Worm (Caenorhabditis elegans) whole organism, young adult: ENCODE measurements around the gene K03H1.13.

Experiments used
- F10E7.11 ChIP-seq: sonication (generic microtip); optimal IDR thresholded peaks from 2 replicates; lab custom pipeline; 2017; ENCODE audit warnings: mild to moderate bottlenecking, missing genetic modification characterization, moderate library complexity, missing compliant biosample characterization
- F33H1.4 ChIP-seq: fragments of 200-800 bp; sonication (Bioruptor generic); IDR thresholded peaks from 2 replicates; pipeline ENCODE4 v1.3.6; 2022; ENCODE audit warnings: missing genetic modification reagents, missing genetic modification characterization, missing compliant biosample characterization
- F52B5.7 ChIP-seq: sonication (generic microtip); optimal IDR thresholded peaks from 2 replicates; lab custom pipeline; 2016; ENCODE audit warnings: mild to moderate bottlenecking, missing genetic modification characterization, missing compliant biosample characterization
- K11D2.4 ChIP-seq: fragments of 200-800 bp; sonication (Bioruptor generic); IDR thresholded peaks from 2 replicates; pipeline ENCODE4 v1.3.6; 2022; ENCODE audit warnings: missing genetic modification reagents, missing genetic modification characterization, missing compliant biosample characterization
- Y79H2A.3 ChIP-seq: fragments of 200-800 bp; sonication (Bioruptor generic); conservative IDR thresholded peaks from 2 replicates; pipeline ENCODE4 v1.3.6; 2022; ENCODE audit warnings: missing genetic modification reagents, missing genetic modification characterization, missing compliant biosample characterization
- akir-1 ChIP-seq: fragments of 200-800 bp; sonication (Bioruptor generic); optimal IDR thresholded peaks from 2 replicates; lab custom pipeline; 2018; ENCODE audit warnings: mild to moderate bottlenecking, missing genetic modification characterization, moderate library complexity, missing compliant biosample characterization
- aptf-3 ChIP-seq: fragments of 200-800 bp; sonication (Bioruptor generic); IDR thresholded peaks from 2 replicates; pipeline ENCODE4 v1.3.6; 2022; ENCODE audit warnings: missing genetic modification characterization, missing compliant biosample characterization
- attf-5 ChIP-seq: fragments of 200-800 bp; sonication (Bioruptor generic); optimal IDR thresholded peaks from 2 replicates; lab custom pipeline; 2018; ENCODE audit warnings: mild to moderate bottlenecking, missing genetic modification characterization, missing compliant biosample characterization
- cebp-1 ChIP-seq, 2 experiments: fragments of 200-800 bp in 1 of 2; sonication (Bioruptor generic) in 1 of 2; sonication (generic microtip) in 1 of 2; IDR thresholded peaks in 1 of 2; optimal IDR thresholded peaks in 1 of 2; 2 replicates each; pipeline versions ENCODE4 v1.3.6 to Lab custom; 2017 to 2022; ENCODE audit warnings: missing compliant biosample characterization in 2 of 2, missing genetic modification characterization in 2 of 2, mild to moderate bottlenecking in 1 of 2, missing genetic modification reagents in 1 of 2, moderate library complexity in 1 of 2
- ceh-100 ChIP-seq: fragments of 200-800 bp; sonication (Bioruptor generic); IDR thresholded peaks from 2 replicates; pipeline ENCODE4 v1.3.6; 2022; ENCODE audit warnings: missing genetic modification reagents, missing genetic modification characterization, missing compliant biosample characterization
- ceh-27 ChIP-seq: fragments of 200-800 bp; sonication (Bioruptor generic); optimal IDR thresholded peaks from 2 replicates; lab custom pipeline; 2018; ENCODE audit warnings: mild to moderate bottlenecking, missing genetic modification characterization, moderate library complexity, missing compliant biosample characterization
- ceh-40 ChIP-seq: fragments of 200-800 bp; sonication (Bioruptor generic); IDR thresholded peaks from 2 replicates; pipeline ENCODE4 v1.3.6; 2022; ENCODE audit warnings: missing genetic modification characterization, missing compliant biosample characterization
- chd-7 ChIP-seq: sonication (generic microtip); optimal IDR thresholded peaks from 2 replicates; lab custom pipeline; 2016; ENCODE audit warnings: mild to moderate bottlenecking, missing genetic modification characterization, moderate library complexity, missing compliant biosample characterization
- dox-1 ChIP-seq: fragments of 200-800 bp; sonication (Bioruptor generic); IDR thresholded peaks from 2 replicates; pipeline ENCODE4 v1.3.6; 2022; ENCODE audit warnings: missing genetic modification reagents, missing genetic modification characterization, missing compliant biosample characterization
- egrh-3 ChIP-seq: fragments of 200-800 bp; sonication (Bioruptor generic); IDR thresholded peaks from 2 replicates; pipeline ENCODE4 v1.3.6; 2022; ENCODE audit warnings: missing genetic modification reagents, missing genetic modification characterization, missing compliant biosample characterization
- ets-4 ChIP-seq: fragments of 200-800 bp; sonication (Bioruptor generic); optimal IDR thresholded peaks from 2 replicates; lab custom pipeline; 2018; ENCODE audit warnings: mild to moderate bottlenecking, missing genetic modification characterization, missing compliant biosample characterization
- hlh-26 ChIP-seq: fragments of 200-800 bp; sonication (Bioruptor generic); conservative IDR thresholded peaks from 2 replicates; pipeline ENCODE4 v1.3.6; 2022; ENCODE audit warnings: missing genetic modification reagents, missing genetic modification characterization, missing compliant biosample characterization
- hmg-1.2 ChIP-seq: fragments of 200-800 bp; sonication (Bioruptor generic); IDR thresholded peaks from 2 replicates; pipeline ENCODE4 v1.3.6; 2022; ENCODE audit warnings: missing genetic modification reagents, missing genetic modification characterization, missing compliant biosample characterization
- hrde-1 ChIP-seq: sonication (generic microtip); optimal IDR thresholded peaks from 2 replicates; lab custom pipeline; 2016; ENCODE audit warnings: missing genetic modification characterization, mild to moderate bottlenecking, missing compliant biosample characterization, moderate library complexity, missing genotype, missing genetic modification reagents, borderline replicate concordance
- let-607 ChIP-seq, 2 experiments: fragments of 200-800 bp in 1 of 2; sonication (Bioruptor generic) in 1 of 2; sonication (generic microtip) in 1 of 2; optimal IDR thresholded peaks; 2 replicates each; lab custom pipeline; 2016 to 2018; ENCODE audit warnings: mild to moderate bottlenecking in 2 of 2, missing compliant biosample characterization in 2 of 2, missing genetic modification characterization in 2 of 2, moderate library complexity in 2 of 2, missing genotype in 1 of 2
- lin-40 ChIP-seq: sonication (generic microtip); optimal IDR thresholded peaks from 2 replicates; lab custom pipeline; 2016; ENCODE audit warnings: missing genetic modification characterization, mild to moderate bottlenecking, missing compliant biosample characterization, missing genotype, missing genetic modification reagents
- lin-54 ChIP-seq: fragments of 200-800 bp; sonication (Bioruptor generic); optimal IDR thresholded peaks from 2 replicates; lab custom pipeline; 2018; ENCODE audit warnings: mild to moderate bottlenecking, missing genetic modification characterization, missing compliant biosample characterization
- madf-10 ChIP-seq: sonication (generic microtip); optimal IDR thresholded peaks from 2 replicates; lab custom pipeline; 2016; ENCODE audit warnings: mild to moderate bottlenecking, missing genetic modification characterization, missing compliant biosample characterization
- mes-4 ChIP-seq: sonication (generic microtip); optimal IDR thresholded peaks from 2 replicates; lab custom pipeline; 2016; ENCODE audit warnings: missing genotype, missing genetic modification characterization, missing compliant biosample characterization
- mxl-1 ChIP-seq: sonication (generic microtip); optimal IDR thresholded peaks from 2 replicates; lab custom pipeline; 2016; ENCODE audit warnings: missing genetic modification characterization, missing compliant biosample characterization
- nfya-1 ChIP-seq: sonication (generic microtip); optimal IDR thresholded peaks from 2 replicates; lab custom pipeline; 2017; ENCODE audit warnings: antibody characterized with exemption, missing compliant biosample characterization, missing genetic modification characterization, borderline replicate concordance; ENCODE audit not compliant: insufficient read depth
- nhr-27 ChIP-seq: fragments of 200-800 bp; sonication (Bioruptor generic); optimal IDR thresholded peaks from 2 replicates; lab custom pipeline; 2018; ENCODE audit warnings: mild to moderate bottlenecking, missing genetic modification characterization, moderate library complexity, missing compliant biosample characterization
- nhr-80 ChIP-seq: sonication (generic microtip); optimal IDR thresholded peaks from 2 replicates; lab custom pipeline; 2016; ENCODE audit warnings: missing genetic modification characterization, missing compliant biosample characterization
- pbrm-1 ChIP-seq: fragments of 200-800 bp; sonication (Bioruptor generic); IDR thresholded peaks from 2 replicates; pipeline ENCODE4 v1.3.6; 2022; ENCODE audit warnings: missing genetic modification reagents, missing genetic modification characterization, missing compliant biosample characterization
- rcor-1 ChIP-seq: fragments of 200-800 bp; sonication (Bioruptor generic); IDR thresholded peaks from 2 replicates; pipeline ENCODE4 v1.3.6; 2022; ENCODE audit warnings: missing genetic modification reagents, missing genetic modification characterization, missing compliant biosample characterization
- rpc-1 ChIP-seq, 2 experiments: fragments of 150-350 bp in 1 of 2; sonication (generic microtip) in 1 of 2; optimal IDR thresholded peaks; 2 replicates each; lab custom pipeline; 2014 to 2018; ENCODE audit warnings: missing biosample characterization in 1 of 2, missing genetic modification characterization in 1 of 2, missing genetic modification reagents in 1 of 2, missing genotype in 1 of 2
- snpc-1.3 ChIP-seq: sonication (generic microtip); optimal IDR thresholded peaks from 2 replicates; lab custom pipeline; 2017; ENCODE audit warnings: missing genetic modification characterization, mild to moderate bottlenecking, missing compliant biosample characterization, antibody characterized with exemption, moderate library complexity, missing genotype, missing genetic modification reagents; ENCODE audit not compliant: insufficient read depth
- snpc-3.4 ChIP-seq: sonication (generic microtip); optimal IDR thresholded peaks from 2 replicates; lab custom pipeline; 2017; ENCODE audit warnings: missing genetic modification characterization, mild to moderate bottlenecking, missing compliant biosample characterization, antibody characterized with exemption, moderate library complexity, missing genotype, missing genetic modification reagents
- sptf-2 ChIP-seq: fragments of 200-800 bp; sonication (Bioruptor generic); optimal IDR thresholded peaks from 2 replicates; lab custom pipeline; 2018; ENCODE audit warnings: mild to moderate bottlenecking, missing genetic modification characterization, missing compliant biosample characterization
- tlf-1 ChIP-seq: fragments of 200-800 bp; sonication (Bioruptor generic); optimal IDR thresholded peaks from 2 replicates; lab custom pipeline; 2018; ENCODE audit warnings: mild to moderate bottlenecking, missing genetic modification characterization, missing compliant biosample characterization
- unc-130 ChIP-seq: sonication (generic microtip); optimal IDR thresholded peaks from 2 replicates; lab custom pipeline; 2016; ENCODE audit warnings: missing genetic modification reagents, missing genetic modification characterization, missing compliant biosample characterization
- zim-3 ChIP-seq: sonication (generic microtip); optimal IDR thresholded peaks from 2 replicates; lab custom pipeline; 2017; ENCODE audit warnings: mild to moderate bottlenecking, missing genetic modification characterization, moderate library complexity, missing compliant biosample characterization
- ztf-18 ChIP-seq: sonication (generic microtip); optimal IDR thresholded peaks from 2 replicates; lab custom pipeline; 2016; ENCODE audit warnings: missing genotype, mild to moderate bottlenecking, missing genetic modification characterization, missing compliant biosample characterization
- ztf-28 ChIP-seq: fragments of 200-800 bp; sonication (Bioruptor generic); IDR thresholded peaks from 2 replicates; pipeline ENCODE4 v1.3.6; 2022; ENCODE audit warnings: missing genetic modification reagents, missing genetic modification characterization, missing compliant biosample characterization
- ztf-3 ChIP-seq: fragments of 200-800 bp; sonication (Bioruptor generic); optimal IDR thresholded peaks from 2 replicates; lab custom pipeline; 2018; ENCODE audit warnings: mild to moderate bottlenecking, missing genetic modification characterization, missing compliant biosample characterization

K03H1.13 gene

DNA sequence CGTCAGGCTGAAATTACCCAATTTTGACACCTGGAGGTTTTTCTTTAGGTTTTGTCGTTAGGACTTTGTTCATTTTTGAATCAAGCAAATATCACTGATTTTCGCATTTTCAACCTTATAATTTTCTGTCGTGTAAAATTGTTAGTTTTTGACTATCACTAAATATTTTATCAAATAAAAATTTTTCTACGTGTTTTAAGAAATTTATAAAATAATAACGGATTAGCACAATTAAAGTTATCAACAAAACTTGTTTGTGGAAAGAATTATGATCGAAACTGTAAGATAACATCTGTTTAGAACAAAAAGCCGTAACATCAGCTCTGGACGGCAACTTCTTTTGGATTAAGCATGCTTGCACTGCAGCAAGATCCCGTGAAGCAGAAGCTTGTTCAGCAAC, 27.3 kb downstream of the K03H1.13 start, which contains the start of gene cbp-2:
Gene cbp-2, plus strand, starts transcription at position 301 of the 400 bp plus-strand sequence.
- TF ChIP-seq F33H1.4 (GFP tag; lab: Robert Waterston, UW): no peak
- no peak for TF ChIP-seq hlh-26 (GFP tag; lab: Robert Waterston, UW)
- TF ChIP-seq Y79H2A.3 (GFP tag; lab: Robert Waterston, UW): no peak
- TF ChIP-seq hmg-1.2 (GFP tag; lab: Robert Waterston, UW): no peak
- no peak for TF ChIP-seq unc-130 (GFP tag; lab: Kevin White, UChicago)
- no peak for TF ChIP-seq ztf-3
- no peak for TF ChIP-seq mxl-1 (tag; lab: Kevin White, UChicago)
- no peak for TF ChIP-seq ceh-27 (GFP tag; lab: Kevin White, UChicago)
- TF ChIP-seq attf-5: no peak
- TF ChIP-seq mes-4 (tag; lab: Kevin White, UChicago): no peak
- no peak for TF ChIP-seq K11D2.4 (GFP tag; lab: Robert Waterston, UW)
- no peak for TF ChIP-seq ets-4 (GFP tag; lab: Kevin White, UChicago)
- no peak for TF ChIP-seq sptf-2
- no peak for TF ChIP-seq snpc-3.4
- TF ChIP-seq rcor-1 (GFP tag; lab: Robert Waterston, UW): no peak
- no peak for TF ChIP-seq let-607 (tag; optimal IDR thresholded peaks at IDR 0.05; lab: Kevin White, UChicago)
- no peak for TF ChIP-seq egrh-3 (GFP tag; lab: Robert Waterston, UW)
- no peak for TF ChIP-seq ceh-40 (GFP tag; lab: Robert Waterston, UW)
- no peak for TF ChIP-seq rpc-1 (optimal IDR thresholded peaks at IDR 0.05; lab: Kevin White, UChicago)
- TF ChIP-seq rpc-1 (tag; optimal IDR thresholded peaks at IDR 0.05; lab: Kevin White, UChicago): no peak
- TF ChIP-seq snpc-1.3 (tag; lab: Kevin White, UChicago): no peak
- TF ChIP-seq, all 124 proteins: peak for 0

DNA sequence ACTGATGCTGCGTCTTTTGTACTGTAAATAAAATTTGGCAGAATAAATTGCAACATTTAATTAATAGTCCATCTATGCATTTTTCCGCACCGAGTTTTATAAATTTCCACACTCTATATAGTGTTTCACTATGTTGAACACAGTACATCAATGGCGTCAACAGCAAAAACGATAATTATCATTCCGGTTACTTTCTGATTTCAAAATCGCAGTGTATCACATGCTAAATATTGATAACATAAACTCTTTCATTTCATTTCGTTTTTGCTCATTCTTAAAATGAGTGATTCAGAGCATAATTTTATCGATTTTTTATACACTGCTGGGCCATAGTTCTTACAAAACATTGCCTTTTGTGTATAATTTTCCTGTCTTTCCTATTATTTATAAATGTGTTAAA, 27.8 kb downstream of the K03H1.13 start:
- no peak for TF ChIP-seq madf-10 (tag; lab: Kevin White, UChicago)
- TF ChIP-seq nhr-80 (tag; lab: Kevin White, UChicago): peak; percentile 57
- no peak for TF ChIP-seq cebp-1 (GFP tag; IDR thresholded peaks at IDR 0.05; lab: Robert Waterston, UW)
- peak; percentile 50 for TF ChIP-seq cebp-1 (tag; optimal IDR thresholded peaks at IDR 0.05; lab: Kevin White, UChicago)
- no peak for TF ChIP-seq ztf-28 (GFP tag; lab: Robert Waterston, UW)

DNA sequence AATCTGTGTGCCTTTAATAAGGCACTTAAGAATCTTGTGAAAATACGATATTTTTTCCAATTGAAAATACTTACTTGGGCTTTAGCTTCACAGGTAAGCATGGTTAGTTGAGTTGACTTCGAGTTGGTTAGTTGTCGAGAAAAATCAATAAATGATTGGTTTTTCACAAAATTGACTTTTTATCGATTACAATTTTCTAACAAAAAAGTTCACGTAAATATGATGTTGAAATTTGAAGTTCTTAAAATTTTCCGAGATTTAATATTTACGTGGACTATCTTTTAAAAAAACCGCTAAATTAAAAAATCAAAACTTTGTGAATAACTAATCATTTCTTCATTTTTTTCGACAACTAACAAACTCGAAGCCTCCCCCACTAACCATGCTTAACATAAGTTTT, 29.4 kb downstream of the K03H1.13 start, which contains the start of gene F40F12.3:
Gene F40F12.3, minus strand, starts transcription at position 101 of the 400 bp plus-strand sequence.
- TF ChIP-seq nfya-1: no peak
- no peak for TF ChIP-seq dox-1 (GFP tag; lab: Robert Waterston, UW)
- TF ChIP-seq akir-1 (GFP tag; lab: Kevin White, UChicago): no peak
- TF ChIP-seq F52B5.7 (tag; lab: Kevin White, UChicago): no peak
- no peak for TF ChIP-seq lin-40 (tag; lab: Kevin White, UChicago)
- TF ChIP-seq aptf-3 (GFP tag; lab: Robert Waterston, UW): no peak
- no peak for TF ChIP-seq pbrm-1
- no peak for TF ChIP-seq chd-7 (tag; lab: Kevin White, UChicago)
- no peak for TF ChIP-seq egrh-3 (GFP tag; lab: Robert Waterston, UW)
- TF ChIP-seq hrde-1 (tag; lab: Kevin White, UChicago): no peak
- TF ChIP-seq tlf-1 (GFP tag; lab: Kevin White, UChicago): no peak
- TF ChIP-seq unc-130 (GFP tag; lab: Kevin White, UChicago): no peak
- no peak for TF ChIP-seq nhr-27 (tag; lab: Kevin White, UChicago)
- no peak for TF ChIP-seq ceh-100 (GFP tag; lab: Robert Waterston, UW)
- no peak for TF ChIP-seq lin-54 (GFP tag; lab: Kevin White, UChicago)
- no peak for TF ChIP-seq F10E7.11 (tag; lab: Kevin White, UChicago)
- TF ChIP-seq ztf-18 (tag; lab: Kevin White, UChicago): no peak
- no peak for TF ChIP-seq zim-3
- TF ChIP-seq snpc-3.4: no peak
